Worm (Caenorhabditis elegans) whole organism, L3 larva: ENCODE measurements around the gene W03B1.3.

ENCODE experiments used
- ZK546.5 ChIP-seq: sonication (generic microtip); optimal IDR thresholded peaks from 2 replicates; lab custom pipeline; 2017; ENCODE audit warnings: missing biosample characterization, missing genetic modification characterization
- ceh-16 ChIP-seq: sonication (generic microtip); optimal IDR thresholded peaks from 2 replicates; lab custom pipeline; 2017; ENCODE audit warnings: missing biosample characterization, missing genetic modification characterization
- ceh-28 ChIP-seq: fragments of 150-350 bp; optimal IDR thresholded peaks from 2 replicates; lab custom pipeline; 2014; ENCODE audit warnings: missing biosample characterization, missing genetic modification reagents, missing genetic modification characterization
- ceh-82 ChIP-seq: fragments of 150-350 bp; optimal IDR thresholded peaks from 2 replicates; lab custom pipeline; 2014; ENCODE audit warnings: missing biosample characterization, missing genetic modification characterization
- ceh-9 ChIP-seq: sonication (generic microtip); optimal IDR thresholded peaks from 2 replicates; lab custom pipeline; 2018; ENCODE audit warnings: missing biosample characterization, missing genetic modification characterization
- daf-12 ChIP-seq: fragments of 150-350 bp; optimal IDR thresholded peaks from 2 replicates; lab custom pipeline; 2014; ENCODE audit warnings: missing biosample characterization, missing genetic modification reagents, missing genetic modification characterization
- egl-27 ChIP-seq: sonication (generic microtip); optimal IDR thresholded peaks from 4 replicates; lab custom pipeline; 2017; ENCODE audit warnings: missing biosample characterization, missing genetic modification reagents, missing genetic modification characterization
- egl-5 ChIP-seq: fragments of 150-350 bp; optimal IDR thresholded peaks from 2 replicates; lab custom pipeline; 2017; ENCODE audit warnings: missing biosample characterization, missing genetic modification reagents, missing genetic modification characterization, inconsistent platforms
- elt-1 ChIP-seq: fragments of 150-350 bp; optimal IDR thresholded peaks from 2 replicates; lab custom pipeline; 2014; ENCODE audit warnings: missing biosample characterization, missing genetic modification characterization
- elt-3 ChIP-seq, 3 experiments: fragments of 150-350 bp in 1 of 3; sonication (generic microtip) in 2 of 3; optimal IDR thresholded peaks; 2 replicates in 2 of 3; 4 replicates in 1 of 3; lab custom pipeline; 2014 to 2017; ENCODE audit warnings: missing biosample characterization in 3 of 3, missing genetic modification characterization in 3 of 3
- eor-1 ChIP-seq, 2 experiments: fragments of 150-350 bp; optimal IDR thresholded peaks; 2 replicates each; lab custom pipeline; 2014 to 2018; ENCODE audit warnings: missing biosample characterization in 2 of 2, missing genetic modification characterization in 2 of 2
- hmg-11 ChIP-seq: sonication (generic microtip); optimal IDR thresholded peaks from 2 replicates; lab custom pipeline; 2016; ENCODE audit warnings: missing genetic modification characterization, missing compliant biosample characterization
- lsy-12 ChIP-seq: sonication (generic microtip); optimal IDR thresholded peaks from 2 replicates; lab custom pipeline; 2016; ENCODE audit warnings: mild to moderate bottlenecking, missing genetic modification characterization, missing compliant biosample characterization
- mdl-1 ChIP-seq: fragments of 150-350 bp; optimal IDR thresholded peaks from 2 replicates; lab custom pipeline; 2014; ENCODE audit warnings: missing biosample characterization, missing genetic modification characterization
- nfya-1 ChIP-seq: sonication (generic microtip); optimal IDR thresholded peaks from 2 replicates; lab custom pipeline; 2017; ENCODE audit warnings: missing genetic modification characterization, mild to moderate bottlenecking, missing compliant biosample characterization, antibody characterized with exemption, moderate library complexity; ENCODE audit not compliant: insufficient read depth
- nhr-11 ChIP-seq: fragments of 150-350 bp; optimal IDR thresholded peaks from 2 replicates; lab custom pipeline; 2014; ENCODE audit warnings: missing biosample characterization, missing genetic modification characterization
- nhr-23 ChIP-seq: fragments of 150-350 bp; optimal IDR thresholded peaks from 2 replicates; lab custom pipeline; 2014; ENCODE audit warnings: missing biosample characterization, missing genetic modification reagents, missing genetic modification characterization
- nhr-237 ChIP-seq: fragments of 150-350 bp; optimal IDR thresholded peaks from 2 replicates; lab custom pipeline; 2014; ENCODE audit warnings: missing biosample characterization, missing genetic modification characterization
- nhr-25 ChIP-seq: sonication (generic microtip); optimal IDR thresholded peaks from 2 replicates; lab custom pipeline; 2017; ENCODE audit warnings: missing biosample characterization, missing genetic modification characterization
- nhr-28 ChIP-seq: fragments of 150-350 bp; optimal IDR thresholded peaks from 2 replicates; lab custom pipeline; 2014; ENCODE audit warnings: missing biosample characterization, missing genetic modification characterization
- nhr-43 ChIP-seq: sonication (generic microtip); optimal IDR thresholded peaks from 2 replicates; lab custom pipeline; 2016; ENCODE audit warnings: mild to moderate bottlenecking, missing genetic modification characterization, missing compliant biosample characterization; ENCODE audit not compliant: poor library complexity, severe bottlenecking
- nhr-67 ChIP-seq: fragments of 150-350 bp; optimal IDR thresholded peaks from 2 replicates; lab custom pipeline; 2014; ENCODE audit warnings: missing biosample characterization, missing genetic modification characterization
- nhr-76 ChIP-seq: fragments of 150-350 bp; sonication (generic microtip); optimal IDR thresholded peaks from 5 replicates; lab custom pipeline; 2014; ENCODE audit warnings: missing biosample characterization, missing genetic modification characterization
- pqm-1 ChIP-seq: fragments of 150-350 bp; optimal IDR thresholded peaks from 2 replicates; lab custom pipeline; 2017; ENCODE audit warnings: missing biosample characterization, missing genetic modification characterization, inconsistent platforms
- sea-2 ChIP-seq: fragments of 150-350 bp; sonication (generic microtip); optimal IDR thresholded peaks from 4 replicates; lab custom pipeline; 2014; ENCODE audit warnings: missing biosample characterization, missing genetic modification reagents, missing genetic modification characterization
- skn-1 ChIP-seq: fragments of 150-350 bp; optimal IDR thresholded peaks from 2 replicates; lab custom pipeline; 2014; ENCODE audit warnings: missing biosample characterization, missing genetic modification characterization
- snpc-4 ChIP-seq: fragments of 150-350 bp; optimal IDR thresholded peaks from 2 replicates; lab custom pipeline; 2014; ENCODE audit warnings: missing biosample characterization, missing genetic modification characterization
- tbx-2 ChIP-seq: sonication (generic microtip); optimal IDR thresholded peaks from 2 replicates; lab custom pipeline; 2016; ENCODE audit warnings: mild to moderate bottlenecking, missing genetic modification characterization, missing compliant biosample characterization
- unc-39 ChIP-seq: sonication (generic microtip); optimal IDR thresholded peaks from 4 replicates; lab custom pipeline; 2017; ENCODE audit warnings: missing biosample characterization, missing genetic modification characterization
- unc-62 ChIP-seq: fragments of 150-350 bp; sonication (generic microtip); optimal IDR thresholded peaks from 4 replicates; lab custom pipeline; 2014; ENCODE audit warnings: missing biosample characterization, missing genetic modification reagents, missing genetic modification characterization
- zag-1 ChIP-seq: fragments of 150-350 bp; optimal IDR thresholded peaks from 2 replicates; lab custom pipeline; 2014; ENCODE audit warnings: missing biosample characterization, missing genetic modification characterization
- ztf-4 ChIP-seq: fragments of 150-350 bp; optimal IDR thresholded peaks from 2 replicates; lab custom pipeline; 2014; ENCODE audit warnings: missing biosample characterization, missing genetic modification characterization

The W03B1.3 gene

DNA sequence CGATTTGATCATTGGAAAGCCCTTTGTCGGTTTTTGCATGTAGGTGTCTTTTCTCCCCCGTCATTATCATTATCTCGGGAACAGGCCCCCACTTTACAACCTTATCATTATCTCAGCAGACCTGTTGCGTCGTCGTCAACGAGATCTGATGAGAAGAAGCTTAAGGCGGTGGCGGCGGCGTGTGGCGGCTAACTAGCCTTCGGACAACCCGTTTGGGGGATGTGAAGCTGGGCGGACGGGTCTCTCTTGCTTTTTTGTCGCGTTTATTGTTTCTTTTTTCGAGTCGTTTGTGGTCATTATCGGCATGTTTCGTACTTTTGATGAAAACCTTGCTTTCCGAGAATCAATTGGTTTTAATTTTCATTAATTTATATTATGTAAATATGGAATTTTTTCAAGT lies 36.0 kb downstream of the W03B1.3 start:
- TF ChIP-seq nhr-25 (tag; lab: Kevin White, UChicago): peak; percentile 54
- TF ChIP-seq nhr-11: no peak
- no peak for TF ChIP-seq pqm-1 (tag; lab: Kevin White, UChicago)
- TF ChIP-seq nhr-43 (tag; lab: Kevin White, UChicago): peak; percentile 57
- TF ChIP-seq nhr-23: peak; percentile 19
- no peak for TF ChIP-seq ceh-16 (tag; lab: Kevin White, UChicago)

DNA sequence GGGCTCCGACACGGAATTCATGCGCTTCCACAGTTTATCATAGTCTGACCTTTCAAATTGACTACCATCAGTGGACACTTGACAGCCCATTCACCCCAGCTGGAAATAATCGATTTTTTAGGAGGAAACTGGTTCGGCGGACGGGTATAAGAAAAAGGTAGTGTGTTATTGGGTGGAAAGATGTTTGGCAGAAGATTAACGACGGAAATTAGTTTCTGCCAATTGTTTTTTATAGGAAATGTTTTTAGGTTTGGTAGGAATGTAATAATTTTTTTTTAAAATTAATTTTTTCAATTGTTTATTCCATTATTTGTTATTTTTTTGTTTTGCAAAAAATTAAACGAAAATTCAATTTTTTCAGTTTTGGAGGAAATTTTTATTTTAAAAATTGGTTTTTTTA lies 37.1 kb downstream of the W03B1.3 start, which contains the start of gene F15E6.9:
F15E6.9 (minus strand) TSS at position 101 of the 400 bp plus-strand sequence.
- TF ChIP-seq ceh-9 (tag; lab: Kevin White, UChicago) (no peak), nhr-25 (tag; lab: Kevin White, UChicago) (no peak), snpc-4 (tag; lab: Kevin White, UChicago) (no peak), nhr-237 (tag; lab: Kevin White, UChicago) (no peak), egl-5 (tag; lab: Kevin White, UChicago) (no peak), nhr-11 (no peak), ZK546.5 (no peak), lsy-12 (tag; lab: Kevin White, UChicago) (no peak), mdl-1 (tag; lab: Kevin White, UChicago) (no peak)
- TF ChIP-seq, all 47 proteins: peak for 0

DNA sequence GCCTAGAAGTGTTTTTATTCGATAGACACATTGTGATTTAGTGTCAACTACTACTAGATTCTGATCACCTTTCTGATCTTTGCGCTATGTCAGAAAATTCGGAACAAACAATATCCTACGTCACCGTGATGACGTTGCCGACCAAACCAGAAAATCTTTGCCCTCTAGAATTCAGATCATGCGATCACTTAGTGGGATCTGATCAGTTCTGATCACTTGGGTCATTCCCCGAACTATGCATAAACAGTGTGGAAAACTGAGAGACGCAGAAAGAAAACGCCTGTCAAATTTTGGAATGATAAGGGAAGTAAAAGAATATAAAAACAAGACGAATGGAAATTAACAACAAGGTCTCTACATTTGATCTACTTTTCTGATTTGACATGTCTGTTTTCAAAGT lies 41.5 kb downstream of the W03B1.3 start, which contains the start of gene F15E6.3:
F15E6.3 (plus strand) TSS at position 344 of the 400 bp plus-strand sequence.
- TF ChIP-seq snpc-4 (tag; lab: Kevin White, UChicago): no peak
- no peak for TF ChIP-seq ceh-82
- no peak for TF ChIP-seq nhr-67 (tag; lab: Kevin White, UChicago)
- TF ChIP-seq eor-1 (tag; optimal IDR thresholded peaks at IDR 0.05; lab: Kevin White, UChicago): no peak
- TF ChIP-seq unc-62: no peak
- no peak for TF ChIP-seq egl-5 (tag; lab: Kevin White, UChicago)
- no peak for TF ChIP-seq elt-1 (tag; lab: Kevin White, UChicago)
- no peak for TF ChIP-seq zag-1
- no peak for TF ChIP-seq sea-2 (GFP tag; lab: Kevin White, UChicago)
- no peak for TF ChIP-seq nfya-1 (tag; lab: Kevin White, UChicago)
- TF ChIP-seq nhr-76 (tag; lab: Kevin White, UChicago): no peak
- TF ChIP-seq ceh-28 (tag; lab: Kevin White, UChicago): peak; percentile 32
- peak; percentile 76 for TF ChIP-seq nhr-43 (tag; lab: Kevin White, UChicago)
- peak; percentile 60 for TF ChIP-seq nhr-25 (tag; lab: Kevin White, UChicago)
- TF ChIP-seq hmg-11: no peak
- TF ChIP-seq nhr-23: peak; percentile 89
- TF ChIP-seq elt-3 (tag; optimal IDR thresholded peaks at IDR 0.05; lab: Kevin White, UChicago): peak in 1 of 3 experiments; percentile 36
- TF ChIP-seq ztf-4 (tag; lab: Kevin White, UChicago): no peak

DNA sequence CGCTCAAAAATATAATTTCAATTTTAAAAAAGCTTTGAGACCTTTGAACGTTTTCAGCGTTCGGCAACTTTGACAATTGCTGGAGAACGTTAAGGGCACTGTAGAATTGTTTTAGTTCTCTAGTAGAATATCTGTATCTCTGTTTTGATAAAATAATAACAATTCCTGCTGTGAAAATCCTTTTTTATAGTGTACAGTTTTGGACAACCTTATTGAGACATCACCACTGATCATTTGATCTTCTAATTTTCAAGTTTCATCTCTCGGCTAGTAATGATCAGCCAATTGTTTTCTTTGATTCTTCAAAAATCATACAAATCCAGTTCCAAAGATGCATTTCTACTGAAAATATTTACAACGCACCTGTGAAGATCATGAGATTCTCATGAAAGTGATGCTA lies 43.5 kb downstream of the W03B1.3 start, which contains the start of gene F15E6.10:
F15E6.10 (plus strand) TSS at position 301 of the 400 bp plus-strand sequence.
- TF ChIP-seq unc-62 (no peak), nhr-25 (tag; lab: Kevin White, UChicago) (no peak), tbx-2 (no peak)

DNA sequence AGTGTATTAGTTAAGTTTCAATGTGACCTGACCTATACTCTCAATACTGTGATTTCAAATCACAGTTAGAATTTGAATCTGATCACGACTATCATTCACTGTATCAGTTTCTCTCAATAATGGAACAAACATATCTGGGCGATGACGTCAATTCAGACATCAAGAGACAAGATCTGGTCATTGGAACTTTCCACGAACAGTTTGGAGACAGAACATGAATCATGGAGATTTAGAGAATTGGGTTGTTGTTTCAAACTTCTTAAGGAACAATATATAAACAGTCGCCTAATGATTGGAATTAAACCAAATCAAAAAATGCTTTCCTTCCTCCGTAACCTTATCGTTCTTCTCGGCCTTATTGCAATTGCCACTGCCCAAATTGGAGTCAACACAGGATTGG lies 44.9 kb downstream of the W03B1.3 start, which contains the start of gene F15E6.4:
F15E6.4 (plus strand) TSS at position 301 of the 400 bp plus-strand sequence.
- TF ChIP-seq nhr-28 (tag; lab: Kevin White, UChicago) (no peak), mdl-1 (tag; lab: Kevin White, UChicago) (no peak), zag-1 (no peak), ceh-9 (tag; lab: Kevin White, UChicago) (no peak), daf-12 (tag; lab: Kevin White, UChicago) (no peak), unc-62 (no peak), elt-3 (tag; optimal IDR thresholded peaks at IDR 0.05; lab: Kevin White, UChicago) (no peak), eor-1 (tag; optimal IDR thresholded peaks at IDR 0.05; lab: Kevin White, UChicago) (no peak), egl-27 (tag; lab: Kevin White, UChicago) (no peak), unc-39 (tag; lab: Kevin White, UChicago) (no peak), skn-1 (tag; lab: Kevin White, UChicago) (no peak)
